Fruit fly (Drosophila melanogaster) whole organism, prepupa: ENCODE data around the gene CG16964.

Source experiments
- CG10631 ChIP-seq: fragments of 200-800 bp; sonication (Bioruptor generic); optimal IDR thresholded peaks from 2 replicates; lab custom pipeline; 2016; ENCODE audit warnings: missing biosample characterization, missing genetic modification characterization
- CG11294 ChIP-seq: fragments of 200-800 bp; sonication (Bioruptor generic); IDR thresholded peaks from 2 replicates; pipeline ENCODE4 v1.3.6; 2022; ENCODE audit warnings: missing biosample characterization, missing genetic modification characterization
- CG11762 ChIP-seq: fragments of 200-800 bp; sonication (Bioruptor generic); optimal IDR thresholded peaks from 3 replicates; lab custom pipeline; 2016; ENCODE audit warnings: missing biosample characterization, missing genetic modification characterization; ENCODE audit not compliant: insufficient read depth
- CG11902 ChIP-seq: fragments of 200-800 bp; sonication (Bioruptor generic); optimal IDR thresholded peaks from 3 replicates; lab custom pipeline; 2016; ENCODE audit warnings: missing biosample characterization, missing genetic modification characterization
- CG15336 ChIP-seq: fragments of 200-800 bp; sonication (Bioruptor generic); IDR thresholded peaks from 2 replicates; pipeline ENCODE4 v1.3.6; 2022; ENCODE audit warnings: missing biosample characterization, missing genetic modification characterization
- CG16779 ChIP-seq: fragments of 200-800 bp; sonication (Bioruptor generic); optimal IDR thresholded peaks from 3 replicates; lab custom pipeline; 2017; ENCODE audit warnings: missing biosample characterization, mild to moderate bottlenecking, missing genetic modification characterization
- CG3032 ChIP-seq: fragments of 200-800 bp; optimal IDR thresholded peaks from 2 replicates; lab custom pipeline; 2019; ENCODE audit warnings: missing biosample characterization, mild to moderate bottlenecking, missing genetic modification characterization, moderate library complexity
- CG32006 ChIP-seq: fragments of 200-800 bp; sonication (Bioruptor generic); optimal IDR thresholded peaks from 3 replicates; lab custom pipeline; 2017; ENCODE audit warnings: missing biosample characterization, mild to moderate bottlenecking, missing genetic modification characterization
- CG3919 ChIP-seq: fragments of 200-800 bp; sonication (Bioruptor generic); optimal IDR thresholded peaks from 3 replicates; lab custom pipeline; 2016; ENCODE audit warnings: missing biosample characterization, missing genetic modification characterization
- CG4318 ChIP-seq: fragments of 200-800 bp; sonication (Bioruptor generic); optimal IDR thresholded peaks from 3 replicates; lab custom pipeline; 2017; ENCODE audit warnings: missing biosample characterization, mild to moderate bottlenecking, missing genetic modification characterization
- CG6163 ChIP-seq: fragments of 200-800 bp; sonication (Bioruptor generic); IDR thresholded peaks from 3 replicates; pipeline ENCODE4 v1.3.6; 2022; ENCODE audit warnings: missing biosample characterization, missing genetic modification characterization
- CG6276 ChIP-seq: fragments of 200-800 bp; sonication (Bioruptor generic); optimal IDR thresholded peaks from 2 replicates; lab custom pipeline; 2017; ENCODE audit warnings: missing biosample characterization, mild to moderate bottlenecking, missing genetic modification characterization
- CG6808 ChIP-seq: fragments of 200-800 bp; sonication (Bioruptor generic); optimal IDR thresholded peaks from 3 replicates; lab custom pipeline; 2017; ENCODE audit warnings: missing biosample characterization, missing genetic modification characterization, mild to moderate bottlenecking, moderate library complexity, missing genetic modification reagents
- CG6854 ChIP-seq: fragments of 200-800 bp; sonication (Bioruptor generic); optimal IDR thresholded peaks from 2 replicates; lab custom pipeline; 2017; ENCODE audit warnings: missing biosample characterization, mild to moderate bottlenecking, missing genetic modification characterization
- CG7368 ChIP-seq: fragments of 200-800 bp; sonication (Bioruptor generic); optimal IDR thresholded peaks from 3 replicates; lab custom pipeline; 2016; ENCODE audit warnings: missing biosample characterization, missing genetic modification characterization
- CG8119 ChIP-seq: fragments of 200-800 bp; sonication (Bioruptor generic); IDR thresholded peaks from 3 replicates; pipeline ENCODE4 v1.3.6; 2022; ENCODE audit warnings: missing biosample characterization, missing genetic modification characterization
- CG8632 ChIP-seq: fragments of 200-800 bp; sonication (Bioruptor generic); optimal IDR thresholded peaks from 3 replicates; lab custom pipeline; 2016; ENCODE audit warnings: missing biosample characterization, missing genetic modification characterization
- CG9139 ChIP-seq: fragments of 200-800 bp; sonication (Bioruptor generic); optimal IDR thresholded peaks from 3 replicates; lab custom pipeline; 2017; ENCODE audit warnings: missing biosample characterization, mild to moderate bottlenecking, missing genetic modification characterization
- Eip75B ChIP-seq: fragments of 200-800 bp; sonication (Bioruptor generic); optimal IDR thresholded peaks from 3 replicates; lab custom pipeline; 2016; ENCODE audit warnings: missing biosample characterization, missing genetic modification characterization
- Eip78C ChIP-seq: fragments of 200-800 bp; sonication (Bioruptor generic); peaks from one replicate; lab custom pipeline; 2016; ENCODE audit warnings: missing biosample characterization, missing genetic modification characterization
- Eip93F ChIP-seq: fragments of 200-800 bp; sonication (Bioruptor generic); optimal IDR thresholded peaks from 2 replicates; lab custom pipeline; 2016; ENCODE audit warnings: missing biosample characterization, mild to moderate bottlenecking, missing genetic modification characterization
- Gug ChIP-seq: fragments of 200-800 bp; sonication (Bioruptor generic); IDR thresholded peaks from 2 replicates; pipeline ENCODE4 v1.3.6; 2022; ENCODE audit warnings: missing biosample characterization, missing genetic modification characterization
- Hr38 ChIP-seq: sonication (Bioruptor generic); optimal IDR thresholded peaks from 2 replicates; lab custom pipeline; 2016; ENCODE audit warnings: missing biosample characterization, missing genetic modification characterization
- Hr39 ChIP-seq: fragments of 200-800 bp; sonication (Bioruptor generic); optimal IDR thresholded peaks from 2 replicates; lab custom pipeline; 2016; ENCODE audit warnings: missing biosample characterization, missing genetic modification characterization
- Hr4 ChIP-seq: fragments of 200-800 bp; sonication (Bioruptor generic); optimal IDR thresholded peaks from 3 replicates; lab custom pipeline; 2016; ENCODE audit warnings: missing biosample characterization, missing genetic modification characterization
- Lpt ChIP-seq: fragments of 200-800 bp; sonication (Bioruptor generic); optimal IDR thresholded peaks from 3 replicates; lab custom pipeline; 2016; ENCODE audit warnings: missing biosample characterization, missing genetic modification characterization
- Met ChIP-seq: fragments of 200-800 bp; sonication (Bioruptor generic); optimal IDR thresholded peaks from 3 replicates; lab custom pipeline; 2016; ENCODE audit warnings: missing biosample characterization, missing genetic modification characterization
- OdsH ChIP-seq: fragments of 200-800 bp; sonication (Bioruptor generic); optimal IDR thresholded peaks from 3 replicates; lab custom pipeline; 2016; ENCODE audit warnings: missing biosample characterization, missing genetic modification characterization
- Smox ChIP-seq: fragments of 200-800 bp; sonication (Bioruptor generic); optimal IDR thresholded peaks from 3 replicates; lab custom pipeline; 2016; ENCODE audit warnings: missing biosample characterization, missing genetic modification characterization
- Sox102F ChIP-seq: fragments of 200-800 bp; sonication (Bioruptor generic); optimal IDR thresholded peaks from 2 replicates; lab custom pipeline; 2016; ENCODE audit warnings: missing biosample characterization, mild to moderate bottlenecking, missing genetic modification characterization
- Sox14 ChIP-seq: fragments of 200-800 bp; sonication (Bioruptor generic); optimal IDR thresholded peaks from 3 replicates; lab custom pipeline; 2016; ENCODE audit warnings: missing biosample characterization, missing genetic modification characterization
- Sox15 ChIP-seq: fragments of 200-800 bp; sonication (Bioruptor generic); optimal IDR thresholded peaks from 3 replicates; lab custom pipeline; 2016; ENCODE audit warnings: missing biosample characterization, missing genetic modification characterization
- dac ChIP-seq: fragments of 200-800 bp; sonication (Bioruptor generic); optimal IDR thresholded peaks from 2 replicates; lab custom pipeline; 2017; ENCODE audit warnings: missing biosample characterization, mild to moderate bottlenecking, missing genetic modification characterization
- dsx ChIP-seq: fragments of 200-800 bp; optimal IDR thresholded peaks from 3 replicates; lab custom pipeline; 2019; ENCODE audit warnings: missing biosample characterization, mild to moderate bottlenecking, missing genetic modification characterization, moderate library complexity; ENCODE audit not compliant: poor library complexity, severe bottlenecking
- eg ChIP-seq: fragments of 200-800 bp; sonication (Bioruptor generic); IDR thresholded peaks from 3 replicates; pipeline ENCODE4 v1.3.6; 2022; ENCODE audit warnings: missing biosample characterization, missing genetic modification characterization
- esn ChIP-seq: fragments of 200-800 bp; sonication (Bioruptor generic); optimal IDR thresholded peaks from 2 replicates; lab custom pipeline; 2016; ENCODE audit warnings: missing biosample characterization, mild to moderate bottlenecking, missing genetic modification characterization, moderate library complexity
- fkh ChIP-seq: fragments of 200-800 bp; sonication (Bioruptor generic); optimal IDR thresholded peaks from 3 replicates; lab custom pipeline; 2017; ENCODE audit warnings: missing biosample characterization, mild to moderate bottlenecking, missing genetic modification characterization, moderate library complexity
- lz ChIP-seq: fragments of 200-800 bp; sonication (Bioruptor generic); optimal IDR thresholded peaks from 3 replicates; lab custom pipeline; 2016; ENCODE audit warnings: missing biosample characterization, missing genetic modification characterization
- pdm3 ChIP-seq: fragments of 200-800 bp; sonication (Bioruptor generic); optimal IDR thresholded peaks from 3 replicates; lab custom pipeline; 2016; ENCODE audit warnings: missing biosample characterization, missing genetic modification characterization
- salr ChIP-seq, 2 experiments: fragments of 200-800 bp; sonication (Bioruptor generic); optimal IDR thresholded peaks; 3 replicates each; lab custom pipeline; 2016 to 2018; ENCODE audit warnings: missing biosample characterization in 2 of 2, missing genetic modification characterization in 2 of 2, mild to moderate bottlenecking in 1 of 2
- spab ChIP-seq: fragments of 200-800 bp; sonication (Bioruptor generic); optimal IDR thresholded peaks from 2 replicates; lab custom pipeline; 2017; ENCODE audit warnings: missing biosample characterization, mild to moderate bottlenecking, missing genetic modification characterization, missing genetic modification reagents
- ss ChIP-seq, 2 experiments: fragments of 200-800 bp; sonication (Bioruptor generic); optimal IDR thresholded peaks; 2 replicates in 1 of 2; 3 replicates in 1 of 2; lab custom pipeline; 2017 to 2018; ENCODE audit warnings: mild to moderate bottlenecking in 2 of 2, missing biosample characterization in 2 of 2, missing genetic modification characterization in 2 of 2, moderate library complexity in 1 of 2
- svp ChIP-seq: fragments of 200-800 bp; sonication (Bioruptor generic); peaks from one replicate; lab custom pipeline; 2016; ENCODE audit warnings: missing biosample characterization, missing genetic modification characterization
- topi ChIP-seq: fragments of 200-800 bp; sonication (Bioruptor generic); optimal IDR thresholded peaks from 3 replicates; lab custom pipeline; 2016; ENCODE audit warnings: missing biosample characterization, missing genetic modification characterization
- vri ChIP-seq: fragments of 200-800 bp; sonication (Bioruptor generic); optimal IDR thresholded peaks from 3 replicates; lab custom pipeline; 2016; ENCODE audit warnings: missing biosample characterization, mild to moderate bottlenecking, missing genetic modification characterization

Gene CG16964

dm6 chr2L:11963422-11964322 is 15.9 kb downstream of the CG16964 start:
- no peak for TF ChIP-seq svp (GFP tag; lab: Kevin White, UChicago)
- no peak for TF ChIP-seq Smox (GFP tag; lab: Kevin White, UChicago)
- no peak for TF ChIP-seq CG9139 (GFP tag; lab: Kevin White, UChicago)
- TF ChIP-seq CG6808 = no peak
- no peak for TF ChIP-seq Hr38 (GFP tag; lab: Kevin White, UChicago)
- no peak for TF ChIP-seq CG4318 (GFP tag; lab: Kevin White, UChicago)
- no peak for TF ChIP-seq CG10631 (GFP tag; lab: Kevin White, UChicago)
- TF ChIP-seq CG6854 (GFP tag; lab: Kevin White, UChicago) = no peak
- no peak for TF ChIP-seq Met (GFP tag; lab: Kevin White, UChicago)
- TF ChIP-seq CG8632 = peak; percentile 13
- TF ChIP-seq CG16779 = no peak
- TF ChIP-seq Gug (GFP tag; lab: Robert Waterston, UW) = no peak
- TF ChIP-seq CG15336 (GFP tag; lab: Robert Waterston, UW) = no peak
- TF ChIP-seq CG32006 (GFP tag; lab: Kevin White, UChicago) = no peak
- no peak for TF ChIP-seq CG3032 (tag; lab: Kevin White, UChicago)
- TF ChIP-seq Hr4 (GFP tag; lab: Kevin White, UChicago) = no peak
- no peak for TF ChIP-seq CG7368
- no peak for TF ChIP-seq OdsH
- TF ChIP-seq fkh (GFP tag; lab: Kevin White, UChicago) = no peak
- no peak for TF ChIP-seq CG11294
- TF ChIP-seq dac (GFP tag; lab: Kevin White, UChicago) = no peak
- TF ChIP-seq esn = no peak
- TF ChIP-seq CG3919 (GFP tag; lab: Kevin White, UChicago) = no peak
- TF ChIP-seq Hr39 (GFP tag; lab: Kevin White, UChicago) = no peak
- TF ChIP-seq CG11902 (GFP tag; lab: Kevin White, UChicago) = no peak
- no peak for TF ChIP-seq ss (GFP tag; optimal IDR thresholded peaks at IDR 0.05; lab: Kevin White, UChicago)
- TF ChIP-seq eg = 0 out of 3 replicates have a peak, but pooled peaks have one; percentile 12
- no peak for TF ChIP-seq topi (GFP tag; lab: Kevin White, UChicago)
- no peak for TF ChIP-seq dsx
- TF ChIP-seq CG11762 (GFP tag; lab: Kevin White, UChicago) = no peak
- TF ChIP-seq Eip78C (GFP tag; lab: Kevin White, UChicago) = peak; percentile 46
- TF ChIP-seq Eip93F (GFP tag; lab: Kevin White, UChicago) = no peak
- TF ChIP-seq CG6163 (GFP tag; lab: Robert Waterston, UW) = 0 out of 3 replicates have a peak, but pooled peaks have one; percentile 40
- no peak for TF ChIP-seq Lpt
- peak; percentile 21 for TF ChIP-seq CG6276 (GFP tag; lab: Kevin White, UChicago)
- no peak for TF ChIP-seq salr (GFP tag; optimal IDR thresholded peaks at IDR 0.05; lab: Kevin White, UChicago)
- no peak for TF ChIP-seq vri

- TF ChIP-seq Hr39 (GFP tag; lab: Kevin White, UChicago) (peak; percentile 58), spab (GFP tag; lab: Kevin White, UChicago) (no peak), Sox14 (GFP tag; lab: Kevin White, UChicago) (peak; percentile 42), CG10631 (GFP tag; lab: Kevin White, UChicago) (peak; percentile 74), pdm3 (GFP tag; lab: Kevin White, UChicago) (peak; percentile 15), CG32006 (GFP tag; lab: Kevin White, UChicago) (peak; percentile 48), CG8119 (GFP tag; lab: Robert Waterston, UW) (no peak), Sox15 (GFP tag; lab: Kevin White, UChicago) (no peak), topi (GFP tag; lab: Kevin White, UChicago) (peak; percentile 65), CG6163 (GFP tag; lab: Robert Waterston, UW) (0 out of 3 replicates have a peak, but pooled peaks have one; percentile 36), esn (peak; percentile 77), CG3032 (tag; lab: Kevin White, UChicago) (peak; percentile 13), Smox (GFP tag; lab: Kevin White, UChicago) (peak; percentile 48), CG11902 (GFP tag; lab: Kevin White, UChicago) (no peak), CG6854 (GFP tag; lab: Kevin White, UChicago) (peak; percentile 9), ss (GFP tag; optimal IDR thresholded peaks at IDR 0.05; lab: Kevin White, UChicago) (peak; percentile 1 to 50), lz (GFP tag; lab: Kevin White, UChicago) (peak; percentile 61), dac (GFP tag; lab: Kevin White, UChicago) (no peak), CG8632 (peak; percentile 39), Eip75B (GFP tag; lab: Kevin White, UChicago) (peak; percentile 57), svp (GFP tag; lab: Kevin White, UChicago) (peak; percentile 85), Sox102F (GFP tag; lab: Kevin White, UChicago) (peak; percentile 27)
Measured at dm6 chr2L:11965610-11966594, 18.2 kb downstream of the CG16964 start.
